Worm (Caenorhabditis elegans) whole organism, early embryonic: ENCODE results near the gene Y39G8B.7.
A peak's percentile ranks its signal among the peaks of the same experiment; 100 is the strongest.

Experiments
- B0310.2 ChIP-seq: sonication (generic microtip); optimal IDR thresholded peaks from 2 replicates; lab custom pipeline; 2016; ENCODE audit warnings: mild to moderate bottlenecking, missing genetic modification characterization, missing compliant biosample characterization
- F13C5.2 ChIP-seq: sonication (generic microtip); optimal IDR thresholded peaks from 2 replicates; lab custom pipeline; 2017; ENCODE audit warnings: mild to moderate bottlenecking, missing genetic modification characterization, inconsistent platforms, missing compliant biosample characterization
- aly-1 ChIP-seq: sonication (generic microtip); optimal IDR thresholded peaks from 2 replicates; lab custom pipeline; 2016; ENCODE audit warnings: missing genetic modification characterization, missing compliant biosample characterization
- ama-1 ChIP-seq: fragments of 150-350 bp; optimal IDR thresholded peaks from 2 replicates; lab custom pipeline; 2014
- ceh-13 ChIP-seq: fragments of 200-800 bp; sonication (Bioruptor generic); optimal IDR thresholded peaks from 2 replicates; lab custom pipeline; 2018; ENCODE audit warnings: mild to moderate bottlenecking, missing genetic modification characterization, missing compliant biosample characterization
- ceh-36 ChIP-seq: sonication (generic microtip); optimal IDR thresholded peaks from 2 replicates; lab custom pipeline; 2016; ENCODE audit warnings: missing genetic modification characterization, inconsistent platforms, missing compliant biosample characterization
- ets-7 ChIP-seq: sonication (generic microtip); optimal IDR thresholded peaks from 2 replicates; lab custom pipeline; 2016; ENCODE audit warnings: missing genotype, missing genetic modification characterization, missing compliant biosample characterization
- flt-1 ChIP-seq: fragments of 200-800 bp; sonication (Bioruptor generic); IDR thresholded peaks from 2 replicates; pipeline ENCODE4 v1.3.6; 2022; ENCODE audit warnings: missing genetic modification characterization, missing compliant biosample characterization
- hmbx-1 ChIP-seq: sonication (generic microtip); optimal IDR thresholded peaks from 2 replicates; lab custom pipeline; 2016; ENCODE audit warnings: mild to moderate bottlenecking, missing genetic modification characterization, missing compliant biosample characterization
- hmg-4 ChIP-seq: fragments of 200-800 bp; sonication (Bioruptor generic); optimal IDR thresholded peaks from 2 replicates; lab custom pipeline; 2018; ENCODE audit warnings: mild to moderate bottlenecking, missing genetic modification characterization, missing compliant biosample characterization
- hnd-1 ChIP-seq: sonication (generic microtip); optimal IDR thresholded peaks from 2 replicates; lab custom pipeline; 2016; ENCODE audit warnings: missing genetic modification characterization, missing compliant biosample characterization
- pes-1 ChIP-seq: fragments of 200-800 bp; sonication (Bioruptor generic); IDR thresholded peaks from 2 replicates; pipeline ENCODE4 v1.3.6; 2022; ENCODE audit warnings: missing genetic modification reagents, missing genetic modification characterization, missing compliant biosample characterization
- scrt-1 ChIP-seq: fragments of 200-800 bp; sonication (Bioruptor generic); IDR thresholded peaks from 2 replicates; pipeline ENCODE4 v1.3.6; 2022; ENCODE audit warnings: missing genetic modification characterization, missing compliant biosample characterization
- sea-1 ChIP-seq: fragments of 200-800 bp; sonication (Bioruptor generic); conservative IDR thresholded peaks from 2 replicates; pipeline ENCODE4 v1.3.6; 2022; ENCODE audit warnings: missing genetic modification characterization, missing compliant biosample characterization
- tbx-11 ChIP-seq: fragments of 200-800 bp; sonication (Bioruptor generic); IDR thresholded peaks from 2 replicates; pipeline ENCODE4 v1.3.6; 2022; ENCODE audit warnings: missing genetic modification characterization, missing compliant biosample characterization
- tbx-37 ChIP-seq: fragments of 200-800 bp; sonication (Bioruptor generic); conservative IDR thresholded peaks from 2 replicates; pipeline ENCODE4 v1.3.6; 2022; ENCODE audit warnings: missing genetic modification reagents, missing genetic modification characterization, missing compliant biosample characterization
- tra-4 ChIP-seq: sonication (generic microtip); optimal IDR thresholded peaks from 2 replicates; lab custom pipeline; 2017; ENCODE audit warnings: missing genetic modification characterization, missing compliant biosample characterization

The Y39G8B.7 gene

ce11 chrII:13982247-13982646 lies 12.6 kb downstream of the Y39G8B.7 start:
- no peak for TF ChIP-seq tbx-11 (GFP tag; lab: Robert Waterston, UW)
- no peak for TF ChIP-seq ets-7 (tag; lab: Kevin White, UChicago)
- TF ChIP-seq hnd-1: no peak
- no peak for TF ChIP-seq hmg-4
- TF ChIP-seq ceh-36 (tag; lab: Kevin White, UChicago): no peak
- no peak for TF ChIP-seq sea-1 (GFP tag; lab: Robert Waterston, UW)
- TF ChIP-seq F13C5.2 (tag; lab: Kevin White, UChicago): no peak
- no peak for TF ChIP-seq flt-1 (GFP tag; lab: Robert Waterston, UW)
- no peak for TF ChIP-seq scrt-1 (GFP tag; lab: Robert Waterston, UW)
- no peak for TF ChIP-seq ama-1 (lab: Kevin White, UChicago)
- TF ChIP-seq ceh-13 (GFP tag; lab: Kevin White, UChicago): no peak
- TF ChIP-seq hmbx-1 (tag; lab: Kevin White, UChicago): no peak
- no peak for TF ChIP-seq pes-1
- TF ChIP-seq tbx-37 (GFP tag; lab: Robert Waterston, UW): no peak

ce11 chrII:13981819-13982218 lies 13.0 kb downstream of the Y39G8B.7 start:
- no peak for TF ChIP-seq ceh-36 (tag; lab: Kevin White, UChicago)
- no peak for TF ChIP-seq pes-1
- TF ChIP-seq tbx-37 (GFP tag; lab: Robert Waterston, UW): no peak
- no peak for TF ChIP-seq tra-4 (tag; lab: Kevin White, UChicago)
- TF ChIP-seq flt-1 (GFP tag; lab: Robert Waterston, UW): no peak
- no peak for TF ChIP-seq ama-1 (lab: Kevin White, UChicago)
- TF ChIP-seq aly-1 (tag; lab: Kevin White, UChicago): no peak
- no peak for TF ChIP-seq sea-1 (GFP tag; lab: Robert Waterston, UW)
- TF ChIP-seq hmg-4: no peak
- no peak for TF ChIP-seq tbx-11 (GFP tag; lab: Robert Waterston, UW)
- TF ChIP-seq ceh-13 (GFP tag; lab: Kevin White, UChicago): no peak
- no peak for TF ChIP-seq ets-7 (tag; lab: Kevin White, UChicago)
- TF ChIP-seq B0310.2: no peak
- no peak for TF ChIP-seq hnd-1
- TF ChIP-seq scrt-1 (GFP tag; lab: Robert Waterston, UW): no peak
- TF ChIP-seq hmbx-1 (tag; lab: Kevin White, UChicago): no peak
- no peak for TF ChIP-seq F13C5.2 (tag; lab: Kevin White, UChicago)

ce11 chrII:13981097-13981496 lies 13.7 kb downstream of the Y39G8B.7 start, which contains the start of gene Y39G8B.9:
Y39G8B.9 (plus strand) TSS chrII:13981365.
- TF ChIP-seq pes-1: no peak
- TF ChIP-seq tbx-11 (GFP tag; lab: Robert Waterston, UW): no peak
- TF ChIP-seq aly-1 (tag; lab: Kevin White, UChicago): no peak
- no peak for TF ChIP-seq hmg-4
- no peak for TF ChIP-seq flt-1 (GFP tag; lab: Robert Waterston, UW)
- no peak for TF ChIP-seq F13C5.2 (tag; lab: Kevin White, UChicago)
- no peak for TF ChIP-seq hnd-1
- TF ChIP-seq B0310.2: no peak
- no peak for TF ChIP-seq ama-1 (lab: Kevin White, UChicago)
- no peak for TF ChIP-seq tra-4 (tag; lab: Kevin White, UChicago)
- no peak for TF ChIP-seq tbx-37 (GFP tag; lab: Robert Waterston, UW)
- no peak for TF ChIP-seq ceh-36 (tag; lab: Kevin White, UChicago)
- no peak for TF ChIP-seq hmbx-1 (tag; lab: Kevin White, UChicago)
- no peak for TF ChIP-seq scrt-1 (GFP tag; lab: Robert Waterston, UW)
- no peak for TF ChIP-seq ceh-13 (GFP tag; lab: Kevin White, UChicago)
- no peak for TF ChIP-seq ets-7 (tag; lab: Kevin White, UChicago)
- TF ChIP-seq sea-1 (GFP tag; lab: Robert Waterston, UW): no peak

- no peak for TF ChIP-seq F13C5.2 (tag; lab: Kevin White, UChicago)
- TF ChIP-seq aly-1 (tag; lab: Kevin White, UChicago): no peak
- TF ChIP-seq hnd-1: no peak
- no peak for TF ChIP-seq hmbx-1 (tag; lab: Kevin White, UChicago)
- TF ChIP-seq hmg-4: no peak
These were observed 14.9 kb downstream of the Y39G8B.7 start, which contains the start of gene sre-48 for ce11 chrII:13979833-13980513. sre-48 (minus strand) TSS chrII:13979883.

ce11 chrII:13977701-13978100 lies 17.1 kb downstream of the Y39G8B.7 start:
- no peak for TF ChIP-seq ceh-13 (GFP tag; lab: Kevin White, UChicago)
- TF ChIP-seq flt-1 (GFP tag; lab: Robert Waterston, UW): no peak
- TF ChIP-seq sea-1 (GFP tag; lab: Robert Waterston, UW): no peak
- no peak for TF ChIP-seq hmbx-1 (tag; lab: Kevin White, UChicago)
- TF ChIP-seq hnd-1: no peak
- TF ChIP-seq tra-4 (tag; lab: Kevin White, UChicago): no peak

- TF ChIP-seq F13C5.2 (tag; lab: Kevin White, UChicago) (peak; percentile 73), scrt-1 (GFP tag; lab: Robert Waterston, UW) (peak; percentile 43; the same call in 1 of the 2 replicates), ets-7 (tag; lab: Kevin White, UChicago) (no peak), ceh-13 (GFP tag; lab: Kevin White, UChicago) (no peak), tbx-11 (GFP tag; lab: Robert Waterston, UW) (0 out of 2 replicates have a peak, but pooled peaks have one; percentile 43), B0310.2 (no peak), ceh-36 (tag; lab: Kevin White, UChicago) (no peak), flt-1 (GFP tag; lab: Robert Waterston, UW) (0 out of 2 replicates have a peak, but pooled peaks have one; percentile 32), tbx-37 (GFP tag; lab: Robert Waterston, UW) (no peak), hmg-4 (peak; percentile 66), hnd-1 (no peak), hmbx-1 (tag; lab: Kevin White, UChicago) (no peak), pes-1 (peak; percentile 68), sea-1 (GFP tag; lab: Robert Waterston, UW) (no peak), aly-1 (tag; lab: Kevin White, UChicago) (no peak), tra-4 (tag; lab: Kevin White, UChicago) (no peak), ama-1 (lab: Kevin White, UChicago) (no peak)
These were observed 18.7 kb downstream of the Y39G8B.7 start, which contains the start of gene Y39G8B.2 for ce11 chrII:13976161-13976560. Y39G8B.2 (minus strand) TSS chrII:13976221.
